Worm (Caenorhabditis elegans): ENCODE data around the gene R12B2.8.

DNA sequence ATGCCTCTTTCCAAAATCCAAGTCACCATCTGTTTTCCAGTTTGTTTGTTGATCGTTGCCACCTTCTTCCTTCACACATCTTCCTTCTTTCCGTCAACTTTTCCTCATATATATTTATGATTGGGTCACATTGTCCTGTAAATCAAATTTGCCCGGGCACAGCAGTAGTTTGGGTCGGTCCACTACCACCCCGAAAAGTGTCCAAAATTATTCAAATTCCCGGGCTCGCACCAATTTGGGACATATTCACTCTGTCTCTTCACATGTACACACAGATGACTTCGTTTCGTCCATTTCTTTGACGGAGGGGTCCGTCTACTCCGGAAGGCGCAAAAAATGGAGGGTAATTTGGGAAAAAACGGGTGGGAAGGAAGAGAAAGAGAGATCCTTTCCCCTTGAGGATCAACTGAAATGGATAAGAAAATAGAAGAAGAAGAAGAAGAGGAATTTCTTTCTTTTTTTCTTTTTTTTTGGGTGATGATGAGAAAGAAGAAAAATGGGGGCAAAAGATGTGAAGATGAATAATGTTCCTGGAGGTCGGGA is 3.2 kb downstream of the R12B2.8 start:
- TF ChIP-seq T22C8.4 (GFP tag; IDR thresholded peaks at IDR 0.05) (no peak), flt-1 (GFP tag; IDR thresholded peaks at IDR 0.05) (no peak), ref-1 (GFP tag; conservative IDR thresholded peaks at IDR 0.05) (no peak)
